Worm (Caenorhabditis elegans) whole organism, L1 larva: Measurements from ENCODE around the gene R05H11.1.

Experiments used
- Y116A8C.19 ChIP-seq: sonication (generic microtip); optimal IDR thresholded peaks from 2 replicates; lab custom pipeline; 2016; ENCODE audit warnings: missing compliant biosample characterization, missing genetic modification characterization, borderline replicate concordance
- fos-1 ChIP-seq: fragments of 150-350 bp; optimal IDR thresholded peaks from 2 replicates; lab custom pipeline; 2014; ENCODE audit warnings: missing biosample characterization, missing genetic modification characterization
- mep-1 ChIP-seq: fragments of 150-350 bp; optimal IDR thresholded peaks from 2 replicates; lab custom pipeline; 2014; ENCODE audit warnings: missing biosample characterization, missing genetic modification characterization
- nhr-77 ChIP-seq: fragments of 150-350 bp; optimal IDR thresholded peaks from 2 replicates; lab custom pipeline; 2014; ENCODE audit warnings: missing biosample characterization, missing genetic modification characterization
- skn-1 ChIP-seq: fragments of 150-350 bp; optimal IDR thresholded peaks from 2 replicates; lab custom pipeline; 2014; ENCODE audit warnings: missing biosample characterization, missing genetic modification characterization

ce11 chrIII:6799664-6800063 is 4.2 kb downstream of the R05H11.1 start:
- TF ChIP-seq fos-1 (tag; lab: Kevin White, UChicago) = no peak
- TF ChIP-seq Y116A8C.19 (tag; lab: Kevin White, UChicago) = no peak
- no peak for TF ChIP-seq skn-1
- no peak for TF ChIP-seq mep-1 (tag; lab: Kevin White, UChicago)
- TF ChIP-seq nhr-77 (tag; lab: Kevin White, UChicago) = no peak
